Worm (Caenorhabditis elegans) whole organism, midembryonic: Measurements from ENCODE around the gene sra-12.

Experiments
- T22C8.4 ChIP-seq: fragments of 200-800 bp; sonication (Bioruptor generic); IDR thresholded peaks from 2 replicates; pipeline ENCODE4 v1.3.6; 2022; ENCODE audit warnings: missing genetic modification characterization, missing compliant biosample characterization
- flt-1 ChIP-seq: fragments of 200-800 bp; sonication (Bioruptor generic); IDR thresholded peaks from 2 replicates; pipeline ENCODE4 v1.3.6; 2022; ENCODE audit warnings: missing genetic modification characterization, missing compliant biosample characterization
- med-1 ChIP-seq: sonication (generic microtip); optimal IDR thresholded peaks from 2 replicates; lab custom pipeline; 2017; ENCODE audit warnings: missing genetic modification characterization, mild to moderate bottlenecking, missing compliant biosample characterization, antibody characterized with exemption, missing genetic modification reagents; ENCODE audit not compliant: insufficient read depth
- ztf-23 ChIP-seq: fragments of 200-800 bp; sonication (Bioruptor generic); IDR thresholded peaks from 2 replicates; pipeline ENCODE4 v1.3.6; 2022; ENCODE audit warnings: missing genetic modification reagents, missing genetic modification characterization, missing compliant biosample characterization

DNA sequence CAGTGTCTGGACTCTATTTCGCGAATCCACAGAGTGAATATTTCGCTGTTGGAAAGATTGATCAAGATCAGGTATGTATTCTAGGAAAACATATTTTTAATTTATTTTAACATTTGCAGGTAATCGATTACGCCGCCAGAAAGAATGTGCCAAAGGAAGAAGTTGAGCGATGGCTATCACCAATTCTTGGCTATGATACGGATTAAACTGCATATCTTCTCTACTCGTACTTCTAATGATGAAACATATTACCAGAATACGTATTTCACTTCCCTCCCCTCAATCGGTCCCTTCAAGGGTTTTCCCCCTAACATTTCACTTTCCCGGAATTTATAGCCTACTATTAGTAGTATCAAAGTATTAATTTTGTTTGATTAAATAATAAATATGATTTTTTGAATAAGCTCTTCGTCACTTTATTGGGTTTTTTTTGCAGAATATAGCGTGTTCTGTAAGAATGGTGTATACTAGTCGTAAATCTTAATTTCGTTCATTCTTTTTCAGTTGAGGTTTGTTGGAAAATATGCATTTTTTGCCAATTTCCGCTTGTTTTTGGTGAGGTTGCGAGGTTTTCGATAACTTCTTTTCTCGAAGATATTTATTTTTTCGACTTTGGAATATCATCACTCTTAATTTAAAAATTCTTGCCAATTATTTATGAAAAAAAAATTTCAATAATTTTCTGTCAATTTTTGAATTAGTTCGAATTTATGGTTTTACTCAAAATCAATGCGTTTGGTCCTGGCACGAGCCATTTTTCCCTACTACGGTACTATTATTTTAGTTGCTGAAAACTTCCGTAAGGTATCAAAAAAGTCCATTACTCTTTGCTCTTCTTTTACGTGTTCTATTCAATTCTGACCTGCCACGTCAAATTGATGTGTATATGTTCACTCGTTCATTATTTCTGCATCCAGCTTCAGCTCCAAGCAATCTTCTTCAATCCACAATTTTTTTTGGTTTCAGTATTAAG is 26.7 kb upstream of the sra-12 start:
- TF ChIP-seq ztf-23 (GFP tag; lab: Robert Waterston, UW) (no peak), flt-1 (GFP tag; lab: Robert Waterston, UW) (no peak), med-1 (GFP tag; lab: Kevin White, UChicago) (no peak), T22C8.4 (GFP tag; lab: Robert Waterston, UW) (no peak)
